Worm (Caenorhabditis elegans) whole organism, L3 larva: ENCODE data around the gene unc-25.

Experiments
- R02D3.7 ChIP-seq: fragments of 150-350 bp; optimal IDR thresholded peaks from 2 replicates; lab custom pipeline; 2014; ENCODE audit warnings: missing biosample characterization, missing genetic modification characterization
- ZK546.5 ChIP-seq: sonication (generic microtip); optimal IDR thresholded peaks from 2 replicates; lab custom pipeline; 2017; ENCODE audit warnings: missing biosample characterization, missing genetic modification characterization
- aly-2 ChIP-seq: fragments of 150-350 bp; optimal IDR thresholded peaks from 2 replicates; lab custom pipeline; 2014; ENCODE audit warnings: missing biosample characterization, missing genetic modification characterization
- ama-1 ChIP-seq: fragments of 150-350 bp; optimal IDR thresholded peaks from 2 replicates; lab custom pipeline; 2018
- ceh-16 ChIP-seq: sonication (generic microtip); optimal IDR thresholded peaks from 2 replicates; lab custom pipeline; 2017; ENCODE audit warnings: missing biosample characterization, missing genetic modification characterization
- ceh-82 ChIP-seq: fragments of 150-350 bp; optimal IDR thresholded peaks from 2 replicates; lab custom pipeline; 2014; ENCODE audit warnings: missing biosample characterization, missing genetic modification characterization
- egl-27 ChIP-seq: sonication (generic microtip); optimal IDR thresholded peaks from 4 replicates; lab custom pipeline; 2017; ENCODE audit warnings: missing biosample characterization, missing genetic modification reagents, missing genetic modification characterization
- elt-2 ChIP-seq: sonication (generic microtip); optimal IDR thresholded peaks from 2 replicates; lab custom pipeline; 2016; ENCODE audit warnings: missing genetic modification reagents, mild to moderate bottlenecking, missing genetic modification characterization, missing compliant biosample characterization
- elt-3 ChIP-seq, 3 experiments: fragments of 150-350 bp in 1 of 3; sonication (generic microtip) in 2 of 3; optimal IDR thresholded peaks; 2 replicates in 2 of 3; 4 replicates in 1 of 3; lab custom pipeline; 2014 to 2017; ENCODE audit warnings: missing biosample characterization in 3 of 3, missing genetic modification characterization in 3 of 3
- jun-1 ChIP-seq: fragments of 150-350 bp; optimal IDR thresholded peaks from 2 replicates; lab custom pipeline; 2014; ENCODE audit warnings: missing biosample characterization, missing genetic modification reagents, missing genetic modification characterization
- nhr-23 ChIP-seq: fragments of 150-350 bp; optimal IDR thresholded peaks from 2 replicates; lab custom pipeline; 2014; ENCODE audit warnings: missing biosample characterization, missing genetic modification reagents, missing genetic modification characterization
- nhr-237 ChIP-seq: fragments of 150-350 bp; optimal IDR thresholded peaks from 2 replicates; lab custom pipeline; 2014; ENCODE audit warnings: missing biosample characterization, missing genetic modification characterization
- nhr-77 ChIP-seq: fragments of 150-350 bp; optimal IDR thresholded peaks from 2 replicates; lab custom pipeline; 2014; ENCODE audit warnings: missing biosample characterization, missing genetic modification characterization
- pqm-1 ChIP-seq: fragments of 150-350 bp; optimal IDR thresholded peaks from 2 replicates; lab custom pipeline; 2017; ENCODE audit warnings: missing biosample characterization, missing genetic modification characterization, inconsistent platforms
- skn-1 ChIP-seq: fragments of 150-350 bp; optimal IDR thresholded peaks from 2 replicates; lab custom pipeline; 2014; ENCODE audit warnings: missing biosample characterization, missing genetic modification characterization
- unc-39 ChIP-seq: sonication (generic microtip); optimal IDR thresholded peaks from 4 replicates; lab custom pipeline; 2017; ENCODE audit warnings: missing biosample characterization, missing genetic modification characterization
- unc-62 ChIP-seq: fragments of 150-350 bp; sonication (generic microtip); optimal IDR thresholded peaks from 4 replicates; lab custom pipeline; 2014; ENCODE audit warnings: missing biosample characterization, missing genetic modification reagents, missing genetic modification characterization
- ztf-11 ChIP-seq: fragments of 150-350 bp; optimal IDR thresholded peaks from 2 replicates; lab custom pipeline; 2014; ENCODE audit warnings: missing biosample characterization, missing genetic modification characterization
- ztf-4 ChIP-seq: fragments of 150-350 bp; optimal IDR thresholded peaks from 2 replicates; lab custom pipeline; 2014; ENCODE audit warnings: missing biosample characterization, missing genetic modification characterization

unc-25 gene

ce11 chrIII:12998252-12998651, 55.8 kb downstream of the unc-25 start:
- TF ChIP-seq ZK546.5 (no peak), nhr-77 (tag; lab: Kevin White, UChicago) (no peak), elt-3 (tag; optimal IDR thresholded peaks at IDR 0.05; lab: Kevin White, UChicago) (no peak), ceh-16 (tag; lab: Kevin White, UChicago) (no peak), aly-2 (tag; lab: Kevin White, UChicago) (no peak), unc-39 (no peak), ceh-82 (tag; lab: Kevin White, UChicago) (no peak), ama-1 (lab: Kevin White, UChicago) (no peak), ztf-4 (tag; lab: Kevin White, UChicago) (no peak), elt-2 (tag; lab: Kevin White, UChicago) (no peak), skn-1 (no peak), jun-1 (tag; lab: Kevin White, UChicago) (no peak), ztf-11 (tag; lab: Kevin White, UChicago) (no peak), R02D3.7 (tag; lab: Kevin White, UChicago) (no peak), pqm-1 (tag; lab: Kevin White, UChicago) (no peak), nhr-23 (tag; lab: Kevin White, UChicago) (no peak), egl-27 (no peak), unc-62 (GFP tag; lab: Kevin White, UChicago) (no peak), nhr-237 (tag; lab: Kevin White, UChicago) (no peak)
